Fruit fly (Drosophila melanogaster) whole organism, embryonic: Measurements from ENCODE around the gene Nepl14.

Source experiments
- CG10431 ChIP-seq: fragments of 200-800 bp; sonication (Bioruptor generic); optimal IDR thresholded peaks from 3 replicates; lab custom pipeline; 2018; ENCODE audit warnings: missing biosample characterization, mild to moderate bottlenecking, missing genetic modification characterization
- CG11247 ChIP-seq: fragments of 200-800 bp; sonication (Bioruptor generic); IDR thresholded peaks from 2 replicates; pipeline ENCODE4 v1.3.6; 2022; ENCODE audit warnings: missing biosample characterization, missing genetic modification characterization
- CG12299 ChIP-seq: fragments of 200-800 bp; sonication (Bioruptor generic); optimal IDR thresholded peaks from 2 replicates; lab custom pipeline; 2018; ENCODE audit warnings: missing biosample characterization, mild to moderate bottlenecking, missing genetic modification characterization
- CG13123 ChIP-seq: fragments of 200-800 bp; sonication (Bioruptor generic); optimal IDR thresholded peaks from 2 replicates; lab custom pipeline; 2016; ENCODE audit warnings: missing biosample characterization, missing genetic modification characterization
- CG13624 ChIP-seq: fragments of 200-800 bp; sonication (Bioruptor generic); optimal IDR thresholded peaks from 2 replicates; lab custom pipeline; 2016; ENCODE audit warnings: missing biosample characterization, missing genetic modification characterization
- CG14441 ChIP-seq: fragments of 200-800 bp; sonication (Bioruptor generic); IDR thresholded peaks from 2 replicates; pipeline ENCODE4 v1.3.6; 2022; ENCODE audit warnings: missing biosample characterization, missing genetic modification characterization
- CG17568 ChIP-seq: fragments of 200-800 bp; sonication (Bioruptor generic); optimal IDR thresholded peaks from 2 replicates; lab custom pipeline; 2018; ENCODE audit warnings: missing biosample characterization, mild to moderate bottlenecking, missing genetic modification characterization, moderate library complexity
- CG2120 ChIP-seq: fragments of 200-800 bp; sonication (Bioruptor generic); optimal IDR thresholded peaks from 3 replicates; lab custom pipeline; 2016; ENCODE audit warnings: missing biosample characterization, missing genetic modification characterization
- CG30403 ChIP-seq: fragments of 200-800 bp; sonication (Bioruptor generic); optimal IDR thresholded peaks from 3 replicates; lab custom pipeline; 2016; ENCODE audit warnings: missing biosample characterization, missing genetic modification characterization
- CG31224 ChIP-seq: fragments of 200-800 bp; sonication (Bioruptor generic); IDR thresholded peaks from 2 replicates; pipeline ENCODE4 v1.3.6; 2022; ENCODE audit warnings: missing biosample characterization, missing genetic modification characterization
- CG34422 ChIP-seq: fragments of 200-800 bp; sonication (Bioruptor generic); IDR thresholded peaks from 3 replicates; pipeline ENCODE4 v1.3.6; 2022; ENCODE audit warnings: missing biosample characterization, missing genetic modification characterization
- CG6683 ChIP-seq: fragments of 200-800 bp; sonication (Bioruptor generic); optimal IDR thresholded peaks from 2 replicates; lab custom pipeline; 2017; ENCODE audit warnings: missing biosample characterization, mild to moderate bottlenecking, missing genetic modification characterization, missing genetic modification reagents
- CG6689 ChIP-seq: fragments of 200-800 bp; sonication (Bioruptor generic); IDR thresholded peaks from 2 replicates; pipeline ENCODE4 v1.3.6; 2022; ENCODE audit warnings: missing biosample characterization, missing genetic modification characterization
- CG6791 ChIP-seq: fragments of 200-800 bp; sonication (Bioruptor generic); IDR thresholded peaks from 3 replicates; pipeline ENCODE4 v1.3.6; 2022; ENCODE audit warnings: missing biosample characterization, missing genetic modification characterization; ENCODE audit not compliant: partially characterized antibody
- CG8478 ChIP-seq: fragments of >200 bp; optimal IDR thresholded peaks from 2 replicates; lab custom pipeline; 2018
- CG9727 ChIP-seq: fragments of 200-800 bp; sonication (Bioruptor generic); optimal IDR thresholded peaks from 3 replicates; lab custom pipeline; 2017; ENCODE audit warnings: missing biosample characterization, mild to moderate bottlenecking, missing genetic modification characterization
- D19A ChIP-seq: fragments of 200-800 bp; optimal IDR thresholded peaks from 3 replicates; lab custom pipeline; 2019; ENCODE audit warnings: missing biosample characterization, mild to moderate bottlenecking, missing genetic modification characterization, moderate library complexity
- Drgx ChIP-seq: fragments of 200-800 bp; sonication (Bioruptor generic); IDR thresholded peaks from 2 replicates; pipeline ENCODE4 v1.3.6; 2022; ENCODE audit warnings: missing biosample characterization, missing genetic modification characterization
- Ets65A ChIP-seq: fragments of 200-800 bp; sonication (Bioruptor generic); peaks from one replicate; lab custom pipeline; 2016; ENCODE audit warnings: missing biosample characterization, missing genetic modification characterization
- H2.0 ChIP-seq: fragments of 200-800 bp; sonication (Bioruptor generic); IDR thresholded peaks from 2 replicates; pipeline ENCODE4 v1.3.6; 2022; ENCODE audit warnings: missing biosample characterization, missing genetic modification characterization
- Hr39 ChIP-seq: fragments of >200 bp; optimal IDR thresholded peaks from 2 replicates; lab custom pipeline; 2017
- NFAT ChIP-seq: fragments of 200-800 bp; sonication (Bioruptor generic); IDR thresholded peaks from 2 replicates; pipeline ENCODE4 v1.3.6; 2022; ENCODE audit warnings: missing biosample characterization, missing genetic modification characterization
- Ptx1 ChIP-seq: fragments of 200-800 bp; sonication (Bioruptor generic); IDR thresholded peaks from 2 replicates; pipeline ENCODE4 v1.3.6; 2022; ENCODE audit warnings: missing biosample characterization, missing genetic modification characterization
- Rfx ChIP-seq: fragments of 200-800 bp; sonication (Bioruptor generic); IDR thresholded peaks from 2 replicates; pipeline ENCODE4 v1.3.6; 2022; ENCODE audit warnings: missing biosample characterization, missing genetic modification characterization
- Usf ChIP-seq: fragments of 200-800 bp; sonication (Bioruptor generic); optimal IDR thresholded peaks from 2 replicates; lab custom pipeline; 2017; ENCODE audit warnings: missing genotype, missing biosample characterization, missing genetic modification characterization
- Vsx1 ChIP-seq: fragments of 200-800 bp; sonication (Bioruptor generic); optimal IDR thresholded peaks from 2 replicates; lab custom pipeline; 2017; ENCODE audit warnings: missing biosample characterization, mild to moderate bottlenecking, missing genetic modification characterization, missing genetic modification reagents
- Xrp1 ChIP-seq: fragments of 200-800 bp; sonication (Bioruptor generic); IDR thresholded peaks from 2 replicates; pipeline ENCODE4 v1.3.6; 2022; ENCODE audit warnings: missing biosample characterization, missing genetic modification characterization
- ab ChIP-seq: fragments of 200-800 bp; sonication (Bioruptor generic); optimal IDR thresholded peaks from 2 replicates; lab custom pipeline; 2016; ENCODE audit warnings: missing biosample characterization, missing genetic modification characterization
- ara ChIP-seq: fragments of 200-800 bp; sonication (Bioruptor generic); IDR thresholded peaks from 2 replicates; pipeline ENCODE4 v1.3.6; 2022; ENCODE audit warnings: missing biosample characterization, missing genetic modification characterization
- ase ChIP-seq: fragments of 200-800 bp; sonication (Bioruptor generic); IDR thresholded peaks from 3 replicates; pipeline ENCODE4 v1.3.6; 2022; ENCODE audit warnings: missing biosample characterization, missing genetic modification characterization
- chif ChIP-seq, 2 experiments: fragments of 200-800 bp; sonication (Bioruptor generic); optimal IDR thresholded peaks; 3 replicates each; lab custom pipeline; 2016; ENCODE audit warnings: missing biosample characterization in 2 of 2, missing genetic modification characterization in 2 of 2
- chn ChIP-seq: fragments of 200-800 bp; sonication (Bioruptor generic); optimal IDR thresholded peaks from 2 replicates; lab custom pipeline; 2016; ENCODE audit warnings: missing biosample characterization, missing genetic modification characterization
- dysf ChIP-seq: fragments of 200-800 bp; sonication (Bioruptor generic); IDR thresholded peaks from 3 replicates; pipeline ENCODE4 v1.3.6; 2022; ENCODE audit warnings: missing biosample characterization, missing genetic modification characterization
- emc ChIP-seq: fragments of 200-800 bp; sonication (Bioruptor generic); optimal IDR thresholded peaks from 2 replicates; lab custom pipeline; 2016; ENCODE audit warnings: missing biosample characterization, missing genetic modification characterization
- esg ChIP-seq: fragments of 200-800 bp; sonication (Bioruptor generic); conservative IDR thresholded peaks from 2 replicates; pipeline ENCODE4 v1.3.6; 2022; ENCODE audit warnings: missing biosample characterization, missing genetic modification characterization
- fu2 ChIP-seq: fragments of 200-800 bp; sonication (Bioruptor generic); optimal IDR thresholded peaks from 2 replicates; lab custom pipeline; 2016; ENCODE audit warnings: missing biosample characterization, missing genetic modification characterization
- gem ChIP-seq: fragments of 200-800 bp; sonication (Bioruptor generic); optimal IDR thresholded peaks from 2 replicates; lab custom pipeline; 2019; ENCODE audit warnings: missing biosample characterization, mild to moderate bottlenecking, missing genetic modification characterization, moderate library complexity
- insv ChIP-seq, 2 experiments: fragments of 200-800 bp; sonication (Bioruptor generic); optimal IDR thresholded peaks; 3 replicates each; lab custom pipeline; 2016 to 2018; ENCODE audit warnings: missing biosample characterization in 2 of 2, missing genetic modification characterization in 2 of 2
- nmo ChIP-seq: fragments of 200-800 bp; sonication (Bioruptor generic); optimal IDR thresholded peaks from 2 replicates; lab custom pipeline; 2018; ENCODE audit warnings: missing biosample characterization, mild to moderate bottlenecking, missing genetic modification characterization, moderate library complexity
- pan ChIP-seq, 4 experiments: fragments of >200 bp in 3 of 4; fragments of 200-800 bp in 1 of 4; sonication (Bioruptor generic) in 1 of 4; optimal IDR thresholded peaks in 3 of 4; IDR thresholded peaks in 1 of 4; 2 replicates each; pipeline versions ENCODE4 v1.3.6 to Lab custom; 2017 to 2022; ENCODE audit warnings: missing biosample characterization in 2 of 4, missing genetic modification characterization in 2 of 4, mixed read lengths in 1 of 4
- phol ChIP-seq: fragments of 200-800 bp; sonication (Bioruptor generic); optimal IDR thresholded peaks from 3 replicates; lab custom pipeline; 2018; ENCODE audit warnings: missing biosample characterization, mild to moderate bottlenecking, missing genetic modification characterization, moderate library complexity
- repo ChIP-seq: fragments of 200-800 bp; sonication (Bioruptor generic); optimal IDR thresholded peaks from 2 replicates; lab custom pipeline; 2016; ENCODE audit warnings: missing biosample characterization, missing genetic modification characterization
- row ChIP-seq: fragments of 200-800 bp; sonication (Bioruptor generic); IDR thresholded peaks from 3 replicates; pipeline ENCODE4 v1.3.6; 2022; ENCODE audit warnings: missing biosample characterization, missing genetic modification characterization
- sisA ChIP-seq: fragments of 200-800 bp; sonication (Bioruptor generic); IDR thresholded peaks from 2 replicates; pipeline ENCODE4 v1.3.6; 2022; ENCODE audit warnings: missing biosample characterization, missing genetic modification characterization
- slbo ChIP-seq: fragments of 200-800 bp; sonication (Bioruptor generic); IDR thresholded peaks from 2 replicates; pipeline ENCODE4 v1.3.6; 2022; ENCODE audit warnings: missing biosample characterization, missing genetic modification characterization
- sob ChIP-seq: fragments of 200-800 bp; sonication (Bioruptor generic); IDR thresholded peaks from 2 replicates; pipeline ENCODE4 v1.3.6; 2022; ENCODE audit warnings: missing biosample characterization, missing genetic modification characterization
- ssp ChIP-seq: fragments of 200-800 bp; sonication (Bioruptor generic); IDR thresholded peaks from 2 replicates; pipeline ENCODE4 v1.3.6; 2022; ENCODE audit warnings: missing biosample characterization, missing genetic modification characterization
- toy ChIP-seq: fragments of 200-800 bp; sonication (Bioruptor generic); IDR thresholded peaks from 2 replicates; pipeline ENCODE4 v1.3.6; 2022; ENCODE audit warnings: missing biosample characterization, missing genetic modification characterization
- usp ChIP-seq: fragments of >200 bp; optimal IDR thresholded peaks from 2 replicates; lab custom pipeline; 2017; ENCODE audit warnings: missing biosample characterization, missing genetic modification characterization
- vvl ChIP-seq: fragments of 200-800 bp; sonication (Bioruptor generic); IDR thresholded peaks from 2 replicates; pipeline ENCODE4 v1.3.6; 2022; ENCODE audit warnings: missing biosample characterization, missing genetic modification characterization
- wek ChIP-seq: fragments of 200-800 bp; sonication (Bioruptor generic); optimal IDR thresholded peaks from 3 replicates; lab custom pipeline; 2018; ENCODE audit warnings: missing biosample characterization, mild to moderate bottlenecking, missing genetic modification characterization, moderate library complexity
- zfh1 ChIP-seq: fragments of 200-800 bp; sonication (Bioruptor generic); IDR thresholded peaks from 3 replicates; pipeline ENCODE4 v1.3.6; 2022; ENCODE audit warnings: missing biosample characterization, missing genetic modification characterization

Gene Nepl14

dm6 chr3R:22727857-22728256 is 35.7 kb downstream of the Nepl14 start:
- TF ChIP-seq toy (no peak), row (0 out of 3 replicates have a peak, but pooled peaks have one; percentile 13), phol (tag; lab: Kevin White, UChicago) (peak; percentile 19), CG10431 (GFP tag; lab: Kevin White, UChicago) (no peak), CG2120 (GFP tag; lab: Kevin White, UChicago) (peak; percentile 27), CG17568 (GFP tag; lab: Kevin White, UChicago) (no peak), NFAT (GFP tag; lab: Robert Waterston, UW) (0 out of 2 replicates have a peak, but pooled peaks have one; percentile 23), emc (GFP tag; lab: Kevin White, UChicago) (no peak), ssp (GFP tag; lab: Robert Waterston, UW) (peak; percentile 28; the same call in 1 of the 2 replicates), zfh1 (GFP tag; lab: Robert Waterston, UW) (peak; percentile 33; the same call in 1 of the 3 replicates), CG9727 (GFP tag; lab: Kevin White, UChicago) (no peak), repo (no peak), Xrp1 (GFP tag; lab: Robert Waterston, UW) (peak; percentile 61; the same call in 1 of the 2 replicates), Hr39 (lab: Kevin White, UChicago) (no peak), usp (GFP tag; lab: Kevin White, UChicago) (no peak), Ets65A (GFP tag; lab: Kevin White, UChicago) (peak; percentile 84), esg (GFP tag; lab: Robert Waterston, UW) (no peak), nmo (GFP tag; lab: Kevin White, UChicago) (no peak), CG13624 (GFP tag; lab: Kevin White, UChicago) (peak; percentile 2), wek (GFP tag; lab: Kevin White, UChicago) (no peak), slbo (0 out of 2 replicates have a peak, but pooled peaks have one; percentile 11), CG6791 (GFP tag; lab: Robert Waterston, UW) (no peak), Vsx1 (GFP tag; lab: Kevin White, UChicago) (no peak), gem (tag; lab: Kevin White, UChicago) (no peak), Drgx (GFP tag; lab: Robert Waterston, UW) (peak; percentile 74), Usf (GFP tag; lab: Kevin White, UChicago) (no peak), Ptx1 (GFP tag; lab: Robert Waterston, UW) (peak; percentile 73), fu2 (no peak), D19A (tag; lab: Kevin White, UChicago) (peak; percentile 86), vvl (GFP tag; lab: Robert Waterston, UW) (peak; percentile 57; the same call in 1 of the 2 replicates), CG14441 (peak; percentile 32; the same call in 1 of the 2 replicates), sisA (GFP tag; lab: Robert Waterston, UW) (no peak), chif (GFP tag; optimal IDR thresholded peaks at IDR 0.05; lab: Kevin White, UChicago) (no peak), CG6683 (GFP tag; lab: Kevin White, UChicago) (no peak), CG11247 (GFP tag; lab: Robert Waterston, UW) (0 out of 2 replicates have a peak, but pooled peaks have one; percentile 27), pan (optimal IDR thresholded peaks at IDR 0.05; lab: Kevin White, UChicago) (no peak), pan (GFP tag; optimal IDR thresholded peaks at IDR 0.05 in 1 of 2, IDR thresholded peaks at IDR 0.05 in 1 of 2) (peak in 1 of 2 experiments; percentile 75), ab (GFP tag; lab: Kevin White, UChicago) (no peak), CG6689 (GFP tag; lab: Robert Waterston, UW) (peak; percentile 17; the same call in 1 of the 2 replicates), CG31224 (GFP tag; lab: Robert Waterston, UW) (0 out of 2 replicates have a peak, but pooled peaks have one; percentile 12), CG13123 (GFP tag; lab: Kevin White, UChicago) (no peak), chn (GFP tag; lab: Kevin White, UChicago) (no peak), sob (0 out of 2 replicates have a peak, but pooled peaks have one; percentile 22), CG8478 (no peak), dysf (GFP tag; lab: Robert Waterston, UW) (peak; percentile 46; the same call in 1 of the 3 replicates), CG12299 (no peak), H2.0 (GFP tag; lab: Robert Waterston, UW) (no peak), CG30403 (GFP tag; lab: Kevin White, UChicago) (peak; percentile 14), CG34422 (no peak), ase (GFP tag; lab: Robert Waterston, UW) (peak; percentile 41; the same call in 1 of the 3 replicates), Rfx (GFP tag; lab: Robert Waterston, UW) (peak; percentile 53), insv (GFP tag; optimal IDR thresholded peaks at IDR 0.05; lab: Kevin White, UChicago) (no peak), ara (GFP tag; lab: Robert Waterston, UW) (peak; percentile 41; the same call in 1 of the 2 replicates)
